Fruit fly (Drosophila melanogaster) S2 (cell line): ENCODE data around the gene GMF.
A peak's percentile ranks its signal among the peaks of the same experiment; 100 is the strongest.

Source experiments
- CG8478 ChIP-seq: fragments of >200 bp; optimal IDR thresholded peaks from 2 replicates; lab custom pipeline; 2018
- CTCF ChIP-seq, 2 experiments: fragments of >200 bp; optimal IDR thresholded peaks; 2 replicates each; lab custom pipeline; 2018

Gene GMF

DNA sequence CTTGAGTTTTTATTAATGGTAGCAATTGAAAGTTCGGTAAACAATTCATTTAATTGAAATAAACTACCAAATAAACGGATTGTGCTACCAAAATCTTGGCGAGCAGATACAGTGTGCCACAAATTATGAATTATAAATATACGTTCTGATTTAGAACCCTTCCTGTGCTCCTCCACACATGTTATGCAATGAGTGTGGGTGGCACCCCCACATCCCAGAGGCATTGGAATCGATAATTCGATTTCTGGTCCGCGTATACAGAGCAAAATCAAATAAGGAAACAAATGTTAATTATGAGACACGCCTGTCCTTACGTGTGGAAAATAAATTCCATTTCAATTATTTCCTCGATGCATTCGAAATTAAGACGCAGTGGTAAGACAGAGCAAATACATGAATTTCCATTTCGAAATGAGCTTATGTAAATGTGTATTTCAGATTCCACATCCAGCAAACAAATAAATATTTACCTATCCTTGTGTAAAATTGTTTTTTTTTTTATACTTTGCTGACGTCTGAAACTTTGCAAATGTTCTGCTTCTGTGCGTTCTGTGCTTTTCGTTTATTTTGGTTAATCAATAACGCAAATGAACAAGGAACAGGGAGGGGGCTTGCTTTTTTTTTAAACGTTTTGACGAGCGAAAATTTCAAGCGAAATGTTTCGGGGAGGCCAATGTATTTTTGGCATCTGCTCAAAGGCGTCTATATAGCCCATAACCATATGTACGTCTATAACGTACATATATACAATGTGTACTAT lies 19.3 kb upstream of the GMF start:
- no peak for TF ChIP-seq CG8478 (lab: Kevin White, UChicago)
- TF ChIP-seq CTCF (optimal IDR thresholded peaks at IDR 0.05; lab: Kevin White, UChicago) = no peak

DNA sequence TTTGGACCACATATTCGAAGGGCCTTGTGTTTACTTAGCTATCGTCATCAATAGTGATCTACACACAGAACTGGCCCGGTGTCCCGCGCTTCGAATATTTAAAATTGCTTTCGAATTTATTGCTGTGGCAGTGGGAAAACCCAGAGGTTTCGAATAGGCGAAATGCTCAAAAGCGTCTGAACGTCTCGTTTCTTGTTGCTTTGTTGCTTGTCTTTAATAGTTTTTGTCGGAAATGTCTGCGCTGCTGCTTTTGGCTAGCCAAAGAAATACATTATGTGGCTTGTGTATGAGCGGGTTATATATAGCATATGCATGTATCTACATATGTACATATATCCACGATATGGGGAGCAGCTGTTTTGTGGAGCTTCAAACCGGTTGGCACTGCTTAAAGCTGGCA lies 18.5 kb upstream of the GMF start:
- no peak for TF ChIP-seq CG8478 (lab: Kevin White, UChicago)
- TF ChIP-seq CTCF (optimal IDR thresholded peaks at IDR 0.05; lab: Kevin White, UChicago) = no peak

DNA sequence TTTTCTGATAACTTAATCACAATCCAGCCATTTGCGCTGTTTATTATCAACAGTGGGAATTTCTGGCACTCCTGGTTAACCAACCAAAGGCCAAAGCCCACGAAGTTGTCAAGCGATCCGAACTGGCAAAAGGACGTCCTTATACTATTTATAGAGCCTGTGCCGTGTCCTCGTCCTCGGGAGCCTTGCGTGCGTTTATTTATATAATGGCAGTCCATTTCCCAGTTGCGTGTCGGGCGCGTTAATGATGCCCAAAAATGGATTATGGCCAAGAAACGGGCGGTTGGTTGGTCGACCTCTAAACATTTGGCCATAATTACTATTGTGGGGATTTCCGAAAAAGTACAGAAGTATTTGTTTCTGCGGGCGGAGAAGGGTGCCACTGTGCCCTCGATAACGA lies 17.7 kb upstream of the GMF start:
- TF ChIP-seq CTCF (optimal IDR thresholded peaks at IDR 0.05; lab: Kevin White, UChicago) = no peak
- TF ChIP-seq CG8478 (lab: Kevin White, UChicago) = no peak

DNA sequence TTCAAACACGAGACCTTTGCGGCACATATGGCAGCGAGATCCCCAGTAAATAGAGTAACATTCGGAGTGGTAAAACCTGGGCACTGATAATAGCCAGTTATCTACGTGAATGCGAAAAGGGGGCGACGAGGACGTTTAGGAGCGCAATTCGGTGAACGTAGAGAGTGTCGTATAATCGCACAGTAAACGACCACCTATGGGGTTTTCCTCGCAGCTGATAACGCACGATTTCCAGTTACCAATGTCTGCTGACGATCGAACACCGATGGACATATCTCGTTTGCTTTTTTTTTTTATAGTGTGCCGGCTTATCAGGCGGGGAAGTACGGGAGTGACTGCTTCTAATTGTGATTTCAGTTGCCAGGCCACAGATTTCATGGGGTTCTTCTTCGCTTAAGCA lies 17.0 kb upstream of the GMF start:
- TF ChIP-seq CG8478 (lab: Kevin White, UChicago) = no peak
- TF ChIP-seq CTCF (optimal IDR thresholded peaks at IDR 0.05; lab: Kevin White, UChicago) = no peak

DNA sequence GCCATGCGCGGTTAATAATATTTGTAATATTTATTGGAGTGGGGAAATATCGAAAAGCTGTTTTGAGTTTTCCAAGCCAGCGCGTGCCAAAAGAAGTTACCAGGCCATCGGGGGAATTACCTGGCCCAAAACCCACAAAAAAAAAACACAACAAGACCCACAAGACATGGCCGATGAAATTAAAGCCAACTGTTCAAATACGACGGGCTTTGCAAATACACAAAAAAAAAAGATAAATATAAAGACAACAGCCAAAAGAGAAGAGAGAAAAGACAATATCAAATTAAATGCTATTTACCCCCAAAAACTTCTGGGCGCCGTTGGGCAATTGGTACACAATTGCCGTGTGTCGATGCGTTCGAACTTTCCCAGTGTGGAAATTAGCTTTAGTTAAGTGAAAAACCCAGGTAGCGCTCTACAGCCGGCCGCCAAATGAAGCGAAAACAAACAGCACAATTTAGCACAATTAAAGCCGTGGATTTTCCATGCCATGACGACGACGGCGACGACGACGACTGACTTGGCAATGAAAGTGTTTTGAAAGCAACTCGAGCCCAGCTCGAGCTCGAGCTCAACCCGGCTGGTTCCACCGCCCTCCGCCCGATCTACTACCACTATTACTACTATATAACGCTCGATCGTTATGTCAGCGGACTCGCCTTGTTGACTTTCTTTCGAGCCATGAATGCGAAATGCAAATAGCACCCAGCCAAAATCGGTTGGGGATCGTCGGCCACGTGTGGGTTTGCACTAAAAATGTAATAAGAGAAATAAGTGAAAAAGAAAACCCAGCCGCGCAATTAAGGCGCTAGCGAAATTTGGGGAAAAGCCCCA lies 15.2 kb upstream of the GMF start:
- TF ChIP-seq CG8478 (lab: Kevin White, UChicago) (no peak), CTCF (optimal IDR thresholded peaks at IDR 0.05; lab: Kevin White, UChicago) (no peak)

DNA sequence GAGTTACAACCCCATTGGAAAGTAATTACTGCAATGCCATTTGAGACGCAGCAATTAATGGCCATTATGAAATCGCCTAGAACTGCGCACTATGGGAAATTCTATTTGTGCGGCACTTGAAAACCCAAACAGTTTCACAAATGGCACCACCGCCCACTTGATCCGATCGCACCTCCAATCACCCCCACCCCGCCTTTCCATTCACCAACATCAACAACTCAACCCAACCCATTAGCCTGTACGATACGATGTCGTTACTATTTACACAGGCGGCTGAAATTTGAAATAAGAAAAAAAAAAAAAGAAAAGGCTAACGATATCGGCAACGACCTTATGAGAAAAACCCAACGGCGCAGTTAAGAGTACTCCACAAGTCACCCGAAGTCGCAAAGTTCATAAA lies 14.4 kb upstream of the GMF start:
- TF ChIP-seq CG8478 (lab: Kevin White, UChicago) (no peak), CTCF (optimal IDR thresholded peaks at IDR 0.05; lab: Kevin White, UChicago) (no peak)

DNA sequence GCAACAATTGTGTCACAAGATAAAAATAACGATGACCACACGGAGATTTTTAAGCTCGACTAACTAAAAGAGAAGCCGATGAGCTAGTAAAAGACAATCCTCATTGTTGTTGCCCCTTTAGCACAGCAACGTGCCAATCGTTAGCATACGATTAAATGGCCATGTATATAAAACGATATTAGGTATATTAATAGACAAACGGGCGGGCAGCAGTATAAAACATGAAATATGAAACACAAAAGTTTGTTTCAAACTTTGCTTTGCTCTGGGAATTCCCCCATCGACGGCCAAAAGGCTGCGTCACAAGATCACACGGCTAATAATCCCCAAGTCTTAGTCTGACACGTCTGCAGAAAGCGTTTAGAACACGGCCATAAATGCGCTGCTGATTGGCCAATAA lies 13.7 kb upstream of the GMF start:
- TF ChIP-seq CG8478 (lab: Kevin White, UChicago) = no peak
- no peak for TF ChIP-seq CTCF (optimal IDR thresholded peaks at IDR 0.05; lab: Kevin White, UChicago)

DNA sequence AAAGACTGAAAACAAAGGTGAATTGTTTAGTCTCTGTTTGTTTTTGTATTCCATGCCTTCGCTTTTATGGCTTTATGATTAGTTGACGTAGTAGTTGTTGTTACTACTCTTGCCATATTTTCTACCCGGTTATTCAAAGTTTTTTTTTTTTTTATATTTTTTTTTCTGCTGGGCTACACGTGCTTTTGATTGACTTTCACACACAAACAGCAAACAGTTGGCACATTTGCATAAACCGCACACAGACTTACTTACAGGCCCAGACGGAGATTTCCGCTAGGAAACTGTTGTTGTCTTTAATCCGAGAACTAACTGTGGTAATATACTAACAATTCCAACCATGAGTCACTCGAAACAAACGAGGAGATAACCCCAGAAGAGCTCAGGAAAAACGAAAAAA lies 13.1 kb upstream of the GMF start:
- TF ChIP-seq CG8478 (lab: Kevin White, UChicago) (no peak), CTCF (optimal IDR thresholded peaks at IDR 0.05; lab: Kevin White, UChicago) (no peak)

DNA sequence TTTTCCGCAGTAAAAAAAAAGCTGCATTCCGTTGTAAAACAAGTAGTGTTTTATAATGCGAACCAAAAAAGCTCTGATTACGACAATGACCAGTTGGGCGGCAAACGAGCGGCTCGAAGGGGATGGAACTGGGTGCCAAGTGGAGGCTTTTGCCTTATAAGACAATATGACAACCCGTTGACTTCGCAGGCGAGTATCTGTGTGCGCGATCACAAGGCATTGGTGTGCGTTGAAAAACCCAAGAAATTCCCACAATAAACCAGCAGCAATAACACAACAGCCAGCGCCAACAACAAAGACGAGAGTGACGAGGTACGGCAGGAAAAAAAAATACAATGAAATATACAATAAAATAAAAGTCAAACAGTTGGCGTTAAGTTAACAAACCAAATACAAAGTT lies 12.3 kb upstream of the GMF start:
- TF ChIP-seq CTCF (optimal IDR thresholded peaks at IDR 0.05; lab: Kevin White, UChicago) (no peak), CG8478 (lab: Kevin White, UChicago) (no peak)

DNA sequence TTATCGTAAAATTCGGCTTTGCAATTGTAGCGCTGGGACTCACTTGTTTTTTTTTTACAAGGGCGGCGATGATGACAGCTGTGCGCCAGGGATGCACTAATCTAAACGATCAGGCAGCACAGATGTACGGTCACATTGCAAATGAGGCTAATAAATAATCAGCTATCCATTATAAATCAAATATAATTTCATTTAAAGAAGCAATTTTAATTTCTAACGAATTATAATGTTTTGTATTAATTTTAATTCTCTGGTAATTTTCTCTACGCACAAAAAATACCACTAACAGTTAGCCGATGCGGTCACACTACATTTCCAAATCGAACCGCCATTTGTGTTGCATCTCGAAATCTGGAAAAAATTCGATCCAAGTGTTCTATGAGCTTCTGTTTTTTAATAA lies 7.9 kb upstream of the GMF start, which contains the start of the genes cni and fzy:
cni (minus strand) TSS at position 79 of the 400 bp plus-strand sequence.
fzy (plus strand) TSS at position 309 of the 400 bp plus-strand sequence.
- peak in 1 of 2 experiments; percentile 6 for TF ChIP-seq CTCF (optimal IDR thresholded peaks at IDR 0.05; lab: Kevin White, UChicago)
- no peak for TF ChIP-seq CG8478 (lab: Kevin White, UChicago)

DNA sequence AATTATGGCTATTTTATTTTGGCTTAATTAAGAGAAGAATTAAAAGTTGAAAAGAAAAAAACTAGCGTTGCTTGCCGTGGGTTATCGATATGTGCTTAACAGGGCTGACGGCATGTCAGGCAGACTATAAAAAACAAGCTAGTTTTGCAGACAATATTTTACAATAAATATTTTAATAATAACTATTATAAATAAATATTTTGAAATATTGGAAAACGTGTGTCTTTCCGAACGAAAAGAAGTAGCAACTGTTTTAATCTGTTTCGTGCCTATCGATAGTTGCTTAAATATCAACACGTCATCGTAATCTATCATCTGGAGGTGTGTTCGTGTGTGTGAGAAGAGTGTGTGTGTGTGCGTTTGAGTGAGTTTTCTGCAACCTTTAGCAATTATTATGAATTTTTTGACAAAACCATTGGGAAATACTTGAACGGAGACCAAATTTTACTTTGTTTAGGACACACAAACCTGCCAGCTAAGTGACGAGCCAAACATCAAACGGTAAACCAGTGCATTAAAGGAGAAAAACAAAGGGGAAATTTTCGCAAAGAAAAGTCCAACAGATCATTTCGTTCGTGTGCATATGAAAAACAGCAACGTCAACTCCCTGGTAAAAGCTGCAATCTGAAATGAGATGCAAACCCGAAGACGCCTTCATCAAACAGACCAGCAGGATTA lies 4.4 kb upstream of the GMF start, which contains the start of the genes CG5861 and Syx5:
CG5861 (minus strand) TSS at position 273 of the 678 bp plus-strand sequence.
Syx5 (plus strand) TSS at position 321 of the 678 bp plus-strand sequence.
- TF ChIP-seq CG8478 (lab: Kevin White, UChicago) (no peak), CTCF (optimal IDR thresholded peaks at IDR 0.05; lab: Kevin White, UChicago) (no peak)

DNA sequence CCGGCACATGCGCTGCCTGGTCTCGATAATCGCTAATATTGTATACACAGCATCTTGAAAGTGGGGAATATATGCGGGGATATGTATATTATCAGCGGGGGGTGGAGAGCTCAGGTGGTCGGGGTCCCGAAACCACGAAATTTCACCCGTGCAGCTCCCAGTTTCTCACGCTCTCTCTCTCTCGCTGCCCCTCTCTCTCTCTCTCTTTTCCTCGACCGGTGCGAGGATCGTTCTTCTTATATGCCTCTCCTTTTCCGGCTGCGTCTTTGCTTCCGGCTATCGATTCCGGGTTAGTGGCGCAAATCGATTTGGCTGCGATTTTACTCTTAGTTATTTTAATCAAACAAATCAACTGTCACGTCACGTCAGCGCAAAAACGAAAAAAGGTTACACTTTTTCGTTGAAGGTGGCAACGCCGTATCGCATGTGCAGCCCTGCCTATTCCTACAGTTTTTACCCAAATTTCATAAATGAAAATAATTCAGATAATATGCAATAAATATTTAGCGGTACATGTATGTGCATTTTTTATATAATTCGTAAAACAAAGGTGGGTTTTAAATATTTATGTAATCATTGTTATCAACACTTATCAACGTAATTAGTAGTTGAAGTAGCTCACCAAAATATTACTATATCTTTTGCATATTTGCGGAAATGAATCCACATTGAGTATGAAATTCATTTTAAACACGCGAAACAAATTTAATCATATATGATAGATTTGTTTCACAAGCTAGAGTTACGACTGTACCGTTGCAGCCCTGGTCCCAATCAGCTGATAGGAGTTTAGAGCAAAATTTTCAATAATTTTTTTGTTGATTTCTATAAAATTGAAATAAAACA lies 3.1 kb downstream of the GMF start, which contains the start of the genes heix and CG17328:
heix (minus strand) TSS at position 393 of the 846 bp plus-strand sequence.
CG17328 (plus strand) TSS at position 478 of the 846 bp plus-strand sequence.
- TF ChIP-seq CTCF (optimal IDR thresholded peaks at IDR 0.05; lab: Kevin White, UChicago) (no peak), CG8478 (lab: Kevin White, UChicago) (no peak)

DNA sequence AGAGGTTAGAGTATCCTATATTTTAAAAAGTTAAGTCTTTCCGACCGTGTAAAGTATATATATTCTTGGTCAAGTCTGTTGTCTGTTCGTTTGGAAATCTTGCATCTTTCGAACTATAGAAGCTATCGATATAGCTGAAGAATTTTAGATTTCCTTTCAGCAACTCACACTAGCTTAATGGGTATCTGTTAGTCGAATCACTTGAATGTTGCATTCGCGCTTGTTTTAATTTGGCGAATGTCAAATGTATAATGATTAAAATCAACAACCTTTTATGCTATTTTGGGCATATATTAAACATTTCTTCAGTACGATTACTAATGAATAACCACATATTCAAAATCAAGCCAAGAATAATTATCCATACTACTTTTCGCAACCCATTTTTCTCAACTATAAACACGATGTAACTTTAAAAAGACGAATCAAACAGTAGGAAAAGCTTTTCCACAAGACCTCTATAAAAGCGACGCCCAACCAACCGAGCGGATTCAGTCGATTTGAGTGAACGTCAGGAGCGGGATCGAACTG lies 9.0 kb downstream of the GMF start, which contains the start of gene Cyp303a1:
Cyp303a1 (plus strand) TSS at position 481 of the 531 bp plus-strand sequence.
- TF ChIP-seq CTCF (optimal IDR thresholded peaks at IDR 0.05; lab: Kevin White, UChicago) = no peak
- no peak for TF ChIP-seq CG8478 (lab: Kevin White, UChicago)
